Worm (Caenorhabditis elegans) whole organism, mixed stage, embryonic: ENCODE results near the gene C05C10.7.

ENCODE experiments used
- M03D4.4 ChIP-seq: sonication (generic microtip); optimal IDR thresholded peaks from 2 replicates; lab custom pipeline; 2017; ENCODE audit warnings: mild to moderate bottlenecking, missing genetic modification characterization, missing compliant biosample characterization
- bed-3 ChIP-seq: fragments of 200-800 bp; sonication (Bioruptor generic); optimal IDR thresholded peaks from 3 replicates; lab custom pipeline; 2018; ENCODE audit warnings: mild to moderate bottlenecking, missing genetic modification characterization, moderate library complexity, missing compliant biosample characterization
- blmp-1 ChIP-seq: fragments of 150-350 bp; optimal IDR thresholded peaks from 2 replicates; lab custom pipeline; 2014; ENCODE audit warnings: missing biosample characterization, missing genetic modification characterization
- ces-1 ChIP-seq: fragments of 150-350 bp; optimal IDR thresholded peaks from 2 replicates; lab custom pipeline; 2014; ENCODE audit warnings: missing biosample characterization, missing genetic modification reagents, missing genetic modification characterization
- cnd-1 ChIP-seq: fragments of 200-800 bp; sonication (Bioruptor generic); optimal IDR thresholded peaks from 2 replicates; lab custom pipeline; 2018; ENCODE audit warnings: mild to moderate bottlenecking, missing genetic modification characterization, missing compliant biosample characterization
- drap-1 ChIP-seq: fragments of 200-800 bp; sonication (Bioruptor generic); optimal IDR thresholded peaks from 3 replicates; lab custom pipeline; 2018; ENCODE audit warnings: mild to moderate bottlenecking, missing genetic modification characterization, missing compliant biosample characterization
- elt-1 ChIP-seq: sonication (generic microtip); optimal IDR thresholded peaks from 2 replicates; lab custom pipeline; 2017; ENCODE audit warnings: missing genetic modification characterization, mild to moderate bottlenecking, missing compliant biosample characterization, antibody characterized with exemption, moderate library complexity, borderline replicate concordance; ENCODE audit not compliant: insufficient read depth
- elt-3 ChIP-seq: fragments of 150-350 bp; optimal IDR thresholded peaks from 2 replicates; lab custom pipeline; 2014; ENCODE audit warnings: missing biosample characterization, missing genetic modification characterization
- flh-1 ChIP-seq: fragments of 200-800 bp; sonication (Bioruptor generic); optimal IDR thresholded peaks from 2 replicates; lab custom pipeline; 2018; ENCODE audit warnings: mild to moderate bottlenecking, missing genetic modification characterization, moderate library complexity, missing compliant biosample characterization
- ham-2 ChIP-seq: fragments of 200-800 bp; sonication (Bioruptor generic); optimal IDR thresholded peaks from 2 replicates; lab custom pipeline; 2018; ENCODE audit warnings: mild to moderate bottlenecking, missing genetic modification characterization, missing compliant biosample characterization
- hlh-1 ChIP-seq: fragments of 150-350 bp; optimal IDR thresholded peaks from 2 replicates; lab custom pipeline; 2014; ENCODE audit warnings: missing biosample characterization, missing genetic modification reagents, missing genetic modification characterization
- lin-13 ChIP-seq: fragments of 150-350 bp; optimal IDR thresholded peaks from 2 replicates; lab custom pipeline; 2014; ENCODE audit warnings: missing biosample characterization, missing genetic modification characterization
- lin-32 ChIP-seq: fragments of 200-800 bp; sonication (Bioruptor generic); optimal IDR thresholded peaks from 2 replicates; lab custom pipeline; 2018; ENCODE audit warnings: mild to moderate bottlenecking, missing genetic modification characterization, missing compliant biosample characterization
- lsy-2 ChIP-seq: fragments of 150-350 bp; optimal IDR thresholded peaks from 2 replicates; lab custom pipeline; 2014; ENCODE audit warnings: missing biosample characterization, missing genetic modification characterization
- mab-5 ChIP-seq: fragments of 150-350 bp; optimal IDR thresholded peaks from 2 replicates; lab custom pipeline; 2014; ENCODE audit warnings: missing biosample characterization, missing genetic modification characterization
- mep-1 ChIP-seq: fragments of 150-350 bp; optimal IDR thresholded peaks from 2 replicates; lab custom pipeline; 2017; ENCODE audit warnings: missing biosample characterization, missing genetic modification reagents, missing genetic modification characterization, inconsistent platforms
- mls-2 ChIP-seq: sonication (generic microtip); optimal IDR thresholded peaks from 2 replicates; lab custom pipeline; 2016; ENCODE audit warnings: mild to moderate bottlenecking, missing genetic modification characterization, moderate library complexity, missing compliant biosample characterization
- nhr-12 ChIP-seq: fragments of 150-350 bp; optimal IDR thresholded peaks from 2 replicates; lab custom pipeline; 2014; ENCODE audit warnings: missing biosample characterization, missing genetic modification characterization
- nhr-2 ChIP-seq: fragments of 150-350 bp; optimal IDR thresholded peaks from 2 replicates; lab custom pipeline; 2014; ENCODE audit warnings: missing biosample characterization, missing genetic modification characterization
- nhr-237 ChIP-seq: fragments of 150-350 bp; optimal IDR thresholded peaks from 2 replicates; lab custom pipeline; 2014; ENCODE audit warnings: missing biosample characterization, missing genetic modification characterization
- nhr-28 ChIP-seq: fragments of 150-350 bp; optimal IDR thresholded peaks from 2 replicates; lab custom pipeline; 2014; ENCODE audit warnings: missing biosample characterization, missing genetic modification characterization
- nhr-76 ChIP-seq: sonication (generic microtip); optimal IDR thresholded peaks from 2 replicates; lab custom pipeline; 2017; ENCODE audit warnings: missing biosample characterization, missing genetic modification characterization
- pha-4 ChIP-seq: fragments of 150-350 bp; optimal IDR thresholded peaks from 2 replicates; lab custom pipeline; 2018; ENCODE audit warnings: missing biosample characterization, missing genetic modification reagents, missing genetic modification characterization
- snpc-4 ChIP-seq: fragments of 150-350 bp; optimal IDR thresholded peaks from 2 replicates; lab custom pipeline; 2014; ENCODE audit warnings: missing biosample characterization, missing genetic modification characterization
- sptf-1 ChIP-seq: sonication (generic microtip); optimal IDR thresholded peaks from 2 replicates; lab custom pipeline; 2017; ENCODE audit warnings: mild to moderate bottlenecking, missing genetic modification characterization, moderate library complexity, missing compliant biosample characterization
- tbx-8 ChIP-seq: fragments of 200-800 bp; sonication (Bioruptor generic); optimal IDR thresholded peaks from 2 replicates; lab custom pipeline; 2018; ENCODE audit warnings: mild to moderate bottlenecking, missing genetic modification characterization, moderate library complexity, missing compliant biosample characterization
- unc-120 ChIP-seq: sonication (generic microtip); optimal IDR thresholded peaks from 2 replicates; lab custom pipeline; 2017; ENCODE audit warnings: missing genetic modification characterization, missing compliant biosample characterization; ENCODE audit not compliant: poor library complexity, severe bottlenecking
- unc-39 ChIP-seq: fragments of 150-350 bp; optimal IDR thresholded peaks from 2 replicates; lab custom pipeline; 2014; ENCODE audit warnings: missing biosample characterization, missing genetic modification characterization
- unc-62 ChIP-seq: fragments of 150-350 bp; optimal IDR thresholded peaks from 2 replicates; lab custom pipeline; 2014; ENCODE audit warnings: missing biosample characterization, missing genetic modification reagents, missing genetic modification characterization
- zip-8 ChIP-seq: fragments of 150-350 bp; optimal IDR thresholded peaks from 2 replicates; lab custom pipeline; 2014; ENCODE audit warnings: missing biosample characterization, missing genetic modification characterization
- ztf-11 ChIP-seq: fragments of 150-350 bp; optimal IDR thresholded peaks from 2 replicates; lab custom pipeline; 2014; ENCODE audit warnings: missing biosample characterization, missing genetic modification characterization

C05C10.7 gene

ce11 chrII:9943837-9944236 lies 5.1 kb upstream of the C05C10.7 start, which contains the start of gene flad-1:
Gene flad-1 (plus strand): TSS chrII:9944137.
- TF ChIP-seq mab-5 (tag; lab: Kevin White, UChicago) (no peak), lin-32 (GFP tag; lab: Kevin White, UChicago) (no peak)

ce11 chrII:9943246-9943645 lies 4.5 kb upstream of the C05C10.7 start:
- TF ChIP-seq hlh-1 (tag; lab: Kevin White, UChicago) (no peak), elt-3 (tag; lab: Kevin White, UChicago) (no peak), nhr-76 (tag; lab: Kevin White, UChicago) (no peak), nhr-237 (tag; lab: Kevin White, UChicago) (no peak), blmp-1 (no peak), drap-1 (GFP tag; lab: Kevin White, UChicago) (no peak), nhr-12 (tag; lab: Kevin White, UChicago) (no peak), tbx-8 (GFP tag; lab: Kevin White, UChicago) (no peak), lin-32 (GFP tag; lab: Kevin White, UChicago) (no peak), elt-1 (no peak), flh-1 (no peak)

ce11 chrII:9940430-9940829 lies 1.7 kb upstream of the C05C10.7 start, which contains the start of gene ufd-3:
Gene ufd-3 (plus strand): TSS chrII:9940753.
- TF ChIP-seq drap-1 (GFP tag; lab: Kevin White, UChicago) = peak; percentile 34
- TF ChIP-seq lsy-2 = peak; percentile 81
- TF ChIP-seq cnd-1 (tag; lab: Kevin White, UChicago) = peak; percentile 36
- TF ChIP-seq M03D4.4 = no peak
- no peak for TF ChIP-seq blmp-1
- TF ChIP-seq bed-3 (GFP tag; lab: Kevin White, UChicago) = no peak
- no peak for TF ChIP-seq zip-8 (tag; lab: Kevin White, UChicago)
- TF ChIP-seq unc-120 (tag; lab: Kevin White, UChicago) = no peak
- peak; percentile 82 for TF ChIP-seq pha-4
- no peak for TF ChIP-seq elt-1
- TF ChIP-seq sptf-1 (tag; lab: Kevin White, UChicago) = peak; percentile 74
- no peak for TF ChIP-seq unc-39 (tag; lab: Kevin White, UChicago)
- TF ChIP-seq lin-32 (GFP tag; lab: Kevin White, UChicago) = no peak
- TF ChIP-seq ham-2 = no peak
- TF ChIP-seq lin-13 (tag; lab: Kevin White, UChicago) = peak; percentile 81
- no peak for TF ChIP-seq nhr-28 (tag; lab: Kevin White, UChicago)
- TF ChIP-seq mls-2 (tag; lab: Kevin White, UChicago) = no peak
- peak; percentile 61 for TF ChIP-seq ces-1
- peak; percentile 91 for TF ChIP-seq mep-1
- TF ChIP-seq nhr-76 (tag; lab: Kevin White, UChicago) = no peak
- TF ChIP-seq nhr-2 (tag; lab: Kevin White, UChicago) = no peak
- TF ChIP-seq hlh-1 (tag; lab: Kevin White, UChicago) = peak; percentile 54
- TF ChIP-seq snpc-4 (tag; lab: Kevin White, UChicago) = no peak
- peak; percentile 76 for TF ChIP-seq nhr-237 (tag; lab: Kevin White, UChicago)
- TF ChIP-seq, all 35 proteins: peak for 10

ce11 chrII:9937611-9938010 lies 1.2 kb downstream of the C05C10.7 start:
- TF ChIP-seq hlh-1 (tag; lab: Kevin White, UChicago) (peak; percentile 38), nhr-76 (tag; lab: Kevin White, UChicago) (no peak), unc-39 (tag; lab: Kevin White, UChicago) (no peak)

- no peak for TF ChIP-seq lin-13 (tag; lab: Kevin White, UChicago)
- TF ChIP-seq lsy-2 = no peak
- TF ChIP-seq mab-5 (tag; lab: Kevin White, UChicago) = no peak
- no peak for TF ChIP-seq lin-32 (GFP tag; lab: Kevin White, UChicago)
- TF ChIP-seq elt-3 (tag; lab: Kevin White, UChicago) = no peak
- no peak for TF ChIP-seq drap-1 (GFP tag; lab: Kevin White, UChicago)
- TF ChIP-seq unc-62 (GFP tag; lab: Kevin White, UChicago) = no peak
- TF ChIP-seq cnd-1 (tag; lab: Kevin White, UChicago) = no peak
- no peak for TF ChIP-seq ztf-11 (tag; lab: Kevin White, UChicago)
- no peak for TF ChIP-seq snpc-4 (tag; lab: Kevin White, UChicago)
- TF ChIP-seq bed-3 (GFP tag; lab: Kevin White, UChicago) = no peak
- TF ChIP-seq nhr-76 (tag; lab: Kevin White, UChicago) = no peak
Measured at ce11 chrII:9936859-9937258, 1.9 kb downstream of the C05C10.7 start, which contains the start of gene C05C10.3. Gene C05C10.3 (minus strand): TSS chrII:9936893.
